Fruit fly (Drosophila melanogaster): ENCODE data around the gene CG4645.

- TF ChIP-seq OdsH (GFP tag; optimal IDR thresholded peaks at IDR 0.05) = no peak
- no peak for TF ChIP-seq CG16779 (tag; optimal IDR thresholded peaks at IDR 0.05)
- no peak for TF ChIP-seq eg (GFP tag; IDR thresholded peaks at IDR 0.05)
- no peak for TF ChIP-seq CG6808 (GFP tag; optimal IDR thresholded peaks at IDR 0.05)
- no peak for TF ChIP-seq fd59A (GFP tag; optimal IDR thresholded peaks at IDR 0.05)
Measured at dm6 chrX:12947670-12948069, 37.9 kb downstream of the CG4645 start.
